Worm (Caenorhabditis elegans): Measurements from ENCODE around the gene sea-1.

DNA sequence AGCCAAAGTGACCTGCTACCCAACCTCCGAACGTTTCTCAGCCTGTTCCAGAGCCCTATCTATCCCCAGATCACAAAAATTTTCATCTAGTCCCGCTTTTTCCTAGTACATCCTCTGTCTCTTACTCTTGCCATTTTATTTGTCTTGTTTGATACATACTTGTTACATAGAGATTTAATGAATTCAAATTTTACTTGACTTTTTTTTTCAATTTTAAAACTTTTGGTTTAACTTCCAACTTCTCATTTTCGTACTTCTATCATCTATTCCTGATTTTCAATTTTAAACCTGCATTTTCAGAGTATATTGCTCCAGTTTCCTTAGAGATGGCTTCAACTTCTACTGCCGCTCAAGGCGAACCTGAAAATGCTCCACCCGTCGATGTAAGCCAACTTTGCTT is 46.5 kb downstream of the sea-1 start, which contains the start of gene M151.3:
- no peak for TF ChIP-seq ztf-23 (GFP tag; IDR thresholded peaks at IDR 0.05)
- TF ChIP-seq flt-1 (GFP tag; IDR thresholded peaks at IDR 0.05): no peak
- no peak for TF ChIP-seq cog-1 (tag; optimal IDR thresholded peaks at IDR 0.05)
- TF ChIP-seq med-1 (GFP tag; optimal IDR thresholded peaks at IDR 0.05; ENCODE audit: insufficient read depth): no peak
- TF ChIP-seq ztf-29 (GFP tag; IDR thresholded peaks at IDR 0.05): no peak
- TF ChIP-seq klf-2 (GFP tag; conservative IDR thresholded peaks at IDR 0.05): no peak
- no peak for TF ChIP-seq T22C8.4 (GFP tag; IDR thresholded peaks at IDR 0.05)
